Fruit fly (Drosophila melanogaster): Measurements from ENCODE around the gene CG14985.

Gene CG14985

DNA sequence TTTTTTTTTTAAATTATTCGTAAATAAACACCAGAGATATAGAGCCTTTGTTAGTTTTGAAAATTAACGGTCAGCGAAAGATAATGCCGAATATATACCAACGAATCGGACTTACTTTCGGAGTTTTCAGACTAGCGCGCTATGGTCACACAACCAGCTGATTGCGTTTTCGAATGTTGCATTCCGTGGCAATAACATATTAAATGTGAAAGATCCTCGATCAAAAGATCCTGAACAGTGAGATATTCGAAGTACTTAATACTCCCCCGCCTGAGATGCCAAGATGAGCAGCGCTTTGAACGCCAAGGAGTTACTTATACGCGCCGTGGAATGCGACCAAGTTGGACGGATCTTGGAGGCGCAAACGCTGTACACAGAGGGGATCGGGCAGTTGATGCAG lies at the start of gene CG14985:
Gene CG14985, plus strand, starts transcription at position 159 of the 400 bp plus-strand sequence.
- no peak for TF ChIP-seq cnc (optimal IDR thresholded peaks at IDR 0.05)
- TF ChIP-seq CG5204 (GFP tag; optimal IDR thresholded peaks at IDR 0.05), result no peak
- no peak for TF ChIP-seq CG7101 (tag; optimal IDR thresholded peaks at IDR 0.05)
- no peak for TF ChIP-seq CG12768 (GFP tag; optimal IDR thresholded peaks at IDR 0.05)
- no peak for TF ChIP-seq CG11617 (GFP tag; optimal IDR thresholded peaks at IDR 0.05)
- TF ChIP-seq CG14711 (tag; optimal IDR thresholded peaks at IDR 0.05), result no peak
- no peak for TF ChIP-seq Clk (GFP tag; optimal IDR thresholded peaks at IDR 0.05)
- TF ChIP-seq cic (GFP tag; optimal IDR thresholded peaks at IDR 0.05), result no peak
- no peak for TF ChIP-seq Hr96 (GFP tag; optimal IDR thresholded peaks at IDR 0.05)
- no peak for TF ChIP-seq pad (GFP tag; optimal IDR thresholded peaks at IDR 0.05)
- no peak for TF ChIP-seq kay (GFP tag; ENCODE audit: borderline replicate concordance)
- no peak for TF ChIP-seq toe (GFP tag; optimal IDR thresholded peaks at IDR 0.05)
- no peak for TF ChIP-seq ovo (GFP tag; optimal IDR thresholded peaks at IDR 0.05)
- TF ChIP-seq tj (GFP tag; optimal IDR thresholded peaks at IDR 0.05), result no peak
- TF ChIP-seq Mnt (GFP tag; optimal IDR thresholded peaks at IDR 0.05), result no peak
- TF ChIP-seq CG1620 (GFP tag; optimal IDR thresholded peaks at IDR 0.05), result no peak
- TF ChIP-seq CG33017 (tag; optimal IDR thresholded peaks at IDR 0.05), result no peak

dm6 chr3L:3960877-3961417 lies 42.3 kb upstream of the CG14985 start:
- TF ChIP-seq pad (GFP tag; optimal IDR thresholded peaks at IDR 0.05) (no peak), CG11617 (GFP tag; optimal IDR thresholded peaks at IDR 0.05) (no peak), tj (GFP tag; optimal IDR thresholded peaks at IDR 0.05) (no peak)

DNA sequence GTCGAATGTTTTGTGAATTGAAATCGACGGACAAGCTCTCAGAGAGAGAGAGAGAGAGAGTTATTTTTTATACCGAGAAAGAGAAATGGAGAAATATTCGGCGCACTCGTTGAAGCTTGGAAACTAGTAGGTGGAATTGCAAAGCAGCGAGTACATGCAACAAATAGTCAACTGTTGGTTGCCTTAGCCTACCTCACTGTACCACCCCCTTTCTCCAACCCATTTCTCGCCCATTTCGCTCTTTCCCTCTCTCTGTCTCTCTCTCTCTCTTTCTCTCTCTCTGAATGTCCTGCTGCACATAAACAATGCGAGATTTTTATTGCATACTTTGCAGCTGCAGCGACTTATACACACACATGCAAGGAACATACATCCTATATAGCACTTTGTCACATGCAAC lies 39.3 kb upstream of the CG14985 start:
- no peak for TF ChIP-seq tj (GFP tag; optimal IDR thresholded peaks at IDR 0.05)
- TF ChIP-seq CG7045 (GFP tag; optimal IDR thresholded peaks at IDR 0.05), result no peak
- no peak for TF ChIP-seq cic (GFP tag; optimal IDR thresholded peaks at IDR 0.05)
- no peak for TF ChIP-seq Mnt (GFP tag; optimal IDR thresholded peaks at IDR 0.05)
- TF ChIP-seq CG14711 (tag; optimal IDR thresholded peaks at IDR 0.05), result no peak
- no peak for TF ChIP-seq bab1 (GFP tag; optimal IDR thresholded peaks at IDR 0.05)
- TF ChIP-seq toe (GFP tag; optimal IDR thresholded peaks at IDR 0.05), result no peak
- TF ChIP-seq CG12768 (GFP tag; optimal IDR thresholded peaks at IDR 0.05), result no peak
- no peak for TF ChIP-seq pad (GFP tag; optimal IDR thresholded peaks at IDR 0.05)
- no peak for TF ChIP-seq ovo (GFP tag; optimal IDR thresholded peaks at IDR 0.05)
- no peak for TF ChIP-seq CG33017 (tag; optimal IDR thresholded peaks at IDR 0.05)
- no peak for TF ChIP-seq CG5204 (GFP tag; optimal IDR thresholded peaks at IDR 0.05)
- no peak for TF ChIP-seq CG7101 (tag; optimal IDR thresholded peaks at IDR 0.05)
- no peak for TF ChIP-seq Hr96 (GFP tag; optimal IDR thresholded peaks at IDR 0.05)
- no peak for TF ChIP-seq cnc (optimal IDR thresholded peaks at IDR 0.05)
- no peak for TF ChIP-seq kay (GFP tag; ENCODE audit: borderline replicate concordance)
- TF ChIP-seq Crg-1 (GFP tag; optimal IDR thresholded peaks at IDR 0.05), result no peak
- no peak for TF ChIP-seq CG1620 (GFP tag; optimal IDR thresholded peaks at IDR 0.05)
- TF ChIP-seq CG11617 (GFP tag; optimal IDR thresholded peaks at IDR 0.05), result no peak

- no peak for TF ChIP-seq CG7101 (tag; optimal IDR thresholded peaks at IDR 0.05)
- TF ChIP-seq CG33017 (tag; optimal IDR thresholded peaks at IDR 0.05), result no peak
- no peak for TF ChIP-seq CG12768 (GFP tag; optimal IDR thresholded peaks at IDR 0.05)
- no peak for TF ChIP-seq CG14711 (tag; optimal IDR thresholded peaks at IDR 0.05)
- TF ChIP-seq CG11617 (GFP tag; optimal IDR thresholded peaks at IDR 0.05), result no peak
- TF ChIP-seq pad (GFP tag; optimal IDR thresholded peaks at IDR 0.05), result no peak
- no peak for TF ChIP-seq CG5204 (GFP tag; optimal IDR thresholded peaks at IDR 0.05)
- TF ChIP-seq Crg-1 (GFP tag; optimal IDR thresholded peaks at IDR 0.05), result no peak
These were observed 38.6 kb upstream of the CG14985 start, which contains the start of gene CG12605 for dm6 chr3L:3964671-3965070. CG12605 (minus strand) TSS chr3L:3964771.

DNA sequence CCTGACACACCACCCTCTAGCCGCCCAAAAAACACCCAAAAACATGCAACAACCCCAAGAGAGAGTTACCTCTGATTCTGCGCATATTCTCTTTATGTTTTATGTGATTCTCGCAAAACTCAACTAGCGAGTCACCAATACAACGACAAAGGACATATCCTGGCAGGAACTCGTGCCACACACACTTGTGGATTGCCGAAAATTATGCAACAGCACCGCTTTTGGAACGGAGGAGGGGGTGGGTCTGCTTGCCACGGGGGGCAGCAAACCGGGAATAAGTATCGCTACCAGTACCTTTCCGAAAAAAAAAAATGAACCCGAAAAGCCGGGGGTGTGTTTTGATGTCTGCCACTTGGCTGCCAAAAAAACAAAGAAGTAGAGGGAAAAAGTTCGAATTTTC lies 38.2 kb upstream of the CG14985 start:
- TF ChIP-seq pad (GFP tag; optimal IDR thresholded peaks at IDR 0.05) (no peak), tj (GFP tag; optimal IDR thresholded peaks at IDR 0.05) (no peak), cnc (optimal IDR thresholded peaks at IDR 0.05) (no peak), Mnt (GFP tag; optimal IDR thresholded peaks at IDR 0.05) (no peak), CG12768 (GFP tag; optimal IDR thresholded peaks at IDR 0.05) (no peak), CG14711 (tag; optimal IDR thresholded peaks at IDR 0.05) (no peak), ovo (GFP tag; optimal IDR thresholded peaks at IDR 0.05) (no peak), CG11617 (GFP tag; optimal IDR thresholded peaks at IDR 0.05) (no peak), kay (GFP tag; ENCODE audit: borderline replicate concordance) (no peak), CG7045 (GFP tag; optimal IDR thresholded peaks at IDR 0.05) (no peak), CG5204 (GFP tag; optimal IDR thresholded peaks at IDR 0.05) (no peak), Hr96 (GFP tag; optimal IDR thresholded peaks at IDR 0.05) (no peak), CG33017 (tag; optimal IDR thresholded peaks at IDR 0.05) (no peak), Clk (GFP tag; optimal IDR thresholded peaks at IDR 0.05) (no peak), Crg-1 (GFP tag; optimal IDR thresholded peaks at IDR 0.05) (no peak), cic (GFP tag; optimal IDR thresholded peaks at IDR 0.05) (no peak)

DNA sequence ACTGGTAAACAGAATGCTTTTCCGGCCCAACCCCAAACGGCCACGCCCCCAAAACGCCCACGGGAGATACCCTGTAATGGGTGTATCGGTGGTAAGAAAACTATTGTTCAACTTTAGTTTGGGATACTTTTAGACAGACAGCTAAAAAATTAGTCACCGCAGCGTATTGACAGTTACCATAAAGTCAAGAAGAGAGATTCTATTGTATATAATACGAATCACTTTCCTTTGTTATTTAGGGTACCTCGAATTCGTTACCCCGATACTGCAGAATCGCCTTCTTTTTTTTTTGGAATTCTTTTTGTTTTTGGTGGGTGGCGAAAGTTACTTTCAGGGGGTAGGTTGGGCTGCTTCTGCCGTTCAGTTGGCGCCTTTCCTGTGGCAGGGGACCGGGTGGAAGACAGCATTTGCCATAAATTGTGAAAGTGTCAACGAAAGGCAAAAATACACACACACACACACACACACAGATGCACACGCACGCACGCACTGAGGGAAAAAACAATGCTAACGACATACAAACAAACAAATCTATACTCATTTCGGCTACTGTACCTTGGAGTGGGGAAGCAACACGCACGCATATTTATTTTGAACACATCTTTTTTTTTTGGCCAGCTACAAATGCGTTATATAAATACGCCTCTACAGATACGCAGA lies 32.8 kb upstream of the CG14985 start:
- TF ChIP-seq Crg-1 (GFP tag; optimal IDR thresholded peaks at IDR 0.05) (no peak), bab1 (GFP tag; optimal IDR thresholded peaks at IDR 0.05) (no peak), CG33017 (tag; optimal IDR thresholded peaks at IDR 0.05) (no peak), toe (GFP tag; optimal IDR thresholded peaks at IDR 0.05) (no peak), CG14711 (tag; optimal IDR thresholded peaks at IDR 0.05) (no peak), cnc (optimal IDR thresholded peaks at IDR 0.05) (no peak), CG5204 (GFP tag; optimal IDR thresholded peaks at IDR 0.05) (no peak), pad (GFP tag; optimal IDR thresholded peaks at IDR 0.05) (no peak)

Measured in whole organism, adult.